Worm (Caenorhabditis elegans): Measurements from ENCODE around the gene tsen-54.

ce11 chrIV:1904072-1904671, 43.8 kb upstream of the tsen-54 start:
- TF ChIP-seq pes-1 (GFP tag; IDR thresholded peaks at IDR 0.05), result no peak
- no peak for TF ChIP-seq aly-1 (tag; optimal IDR thresholded peaks at IDR 0.05)
- no peak for TF ChIP-seq B0310.2 (tag; optimal IDR thresholded peaks at IDR 0.05)
- no peak for TF ChIP-seq hnd-1 (tag; optimal IDR thresholded peaks at IDR 0.05)
- TF ChIP-seq ama-1 (optimal IDR thresholded peaks at IDR 0.05), result no peak
- TF ChIP-seq ceh-13 (GFP tag; optimal IDR thresholded peaks at IDR 0.05), result no peak
- TF ChIP-seq tra-4 (tag; optimal IDR thresholded peaks at IDR 0.05), result no peak
- TF ChIP-seq flt-1 (GFP tag; IDR thresholded peaks at IDR 0.05), result no peak
- TF ChIP-seq hmg-4 (GFP tag; optimal IDR thresholded peaks at IDR 0.05), result no peak

Data from whole organism, early embryonic.